Worm (Caenorhabditis elegans) whole organism, midembryonic: ENCODE data around the gene dcaf-13.

Source experiments
- flt-1 ChIP-seq: fragments of 200-800 bp; sonication (Bioruptor generic); IDR thresholded peaks from 2 replicates; pipeline ENCODE4 v1.3.6; 2022; ENCODE audit warnings: missing genetic modification characterization, missing compliant biosample characterization
- klf-2 ChIP-seq: fragments of 200-800 bp; sonication (Bioruptor generic); conservative IDR thresholded peaks from 2 replicates; pipeline ENCODE4 v1.3.6; 2022; ENCODE audit warnings: missing genetic modification reagents, missing genetic modification characterization, missing compliant biosample characterization
- ref-1 ChIP-seq: fragments of 200-800 bp; sonication (Bioruptor generic); conservative IDR thresholded peaks from 2 replicates; pipeline ENCODE4 v1.3.6; 2022; ENCODE audit warnings: missing genetic modification reagents, missing genetic modification characterization, missing compliant biosample characterization
- tab-1 ChIP-seq: fragments of 200-800 bp; sonication (Bioruptor generic); IDR thresholded peaks from 2 replicates; pipeline ENCODE4 v1.3.6; 2022; ENCODE audit warnings: missing genetic modification characterization, missing compliant biosample characterization

DNA sequence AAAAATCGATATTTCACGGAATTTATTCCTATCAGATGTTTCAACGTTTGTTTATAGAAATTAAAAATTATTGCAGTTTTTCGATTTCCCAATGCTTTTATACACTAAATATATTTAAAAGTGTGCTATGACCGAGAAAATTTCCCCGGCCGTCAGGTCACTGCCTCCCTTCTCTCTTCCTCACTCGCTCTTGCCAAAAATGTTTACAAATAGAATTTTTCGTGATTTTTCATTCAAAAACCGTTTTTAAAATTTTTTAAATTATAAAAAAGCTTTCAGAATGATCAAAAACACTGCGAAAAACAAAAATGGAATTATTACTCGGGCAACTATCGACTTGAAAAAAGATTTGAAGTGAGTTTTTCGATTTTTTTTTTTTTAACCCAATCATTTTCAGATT is 36.1 kb upstream of the dcaf-13 start, which contains the start of the genes T12C9.7 and vps-18:
- no peak for TF ChIP-seq ref-1 (GFP tag; lab: Robert Waterston, UW)
- TF ChIP-seq flt-1 (GFP tag; lab: Robert Waterston, UW): no peak
- no peak for TF ChIP-seq tab-1 (GFP tag; lab: Robert Waterston, UW)
- no peak for TF ChIP-seq klf-2
